Fruit fly (Drosophila melanogaster) whole organism, embryonic: ENCODE measurements around the gene sit.

Experiments used
- Atf3 ChIP-seq: fragments of 200-800 bp; sonication (Bioruptor generic); optimal IDR thresholded peaks from 3 replicates; lab custom pipeline; 2016; ENCODE audit warnings: missing biosample characterization, missing genetic modification characterization
- CG10543 ChIP-seq: fragments of 200-800 bp; sonication (Bioruptor generic); optimal IDR thresholded peaks from 3 replicates; lab custom pipeline; 2017; ENCODE audit warnings: missing biosample characterization, mild to moderate bottlenecking, missing genetic modification characterization, moderate library complexity
- CG10654 ChIP-seq: fragments of 200-800 bp; sonication (Bioruptor generic); optimal IDR thresholded peaks from 2 replicates; lab custom pipeline; 2016; ENCODE audit warnings: missing biosample characterization, missing genetic modification characterization
- CG11093 ChIP-seq: fragments of 200-800 bp; sonication (Bioruptor generic); IDR thresholded peaks from 3 replicates; pipeline ENCODE4 v1.3.6; 2022; ENCODE audit warnings: missing biosample characterization, missing genetic modification characterization
- CG14050 ChIP-seq: fragments of 200-800 bp; sonication (Bioruptor generic); IDR thresholded peaks from 3 replicates; pipeline ENCODE4 v1.3.6; 2022; ENCODE audit warnings: missing biosample characterization, missing genetic modification characterization
- CG15601 ChIP-seq: fragments of 200-800 bp; sonication (Bioruptor generic); optimal IDR thresholded peaks from 3 replicates; lab custom pipeline; 2019; ENCODE audit warnings: missing biosample characterization, mild to moderate bottlenecking, missing genetic modification characterization, moderate library complexity
- CG1647 ChIP-seq: fragments of 200-800 bp; sonication (Bioruptor generic); optimal IDR thresholded peaks from 3 replicates; lab custom pipeline; 2016; ENCODE audit warnings: missing biosample characterization, missing genetic modification characterization
- CG16863 ChIP-seq: fragments of 200-800 bp; sonication (Bioruptor generic); optimal IDR thresholded peaks from 3 replicates; lab custom pipeline; 2016; ENCODE audit warnings: missing biosample characterization, missing genetic modification characterization
- CG17802 ChIP-seq: fragments of 200-800 bp; sonication (Bioruptor generic); optimal IDR thresholded peaks from 2 replicates; lab custom pipeline; 2018; ENCODE audit warnings: missing biosample characterization, mild to moderate bottlenecking, missing genetic modification characterization, moderate library complexity
- CG18599 ChIP-seq: fragments of 200-800 bp; sonication (Bioruptor generic); optimal IDR thresholded peaks from 3 replicates; lab custom pipeline; 2017; ENCODE audit warnings: missing biosample characterization, missing genetic modification characterization, mild to moderate bottlenecking, moderate library complexity, missing genetic modification reagents
- CG2678 ChIP-seq: fragments of 200-800 bp; sonication (Bioruptor generic); optimal IDR thresholded peaks from 3 replicates; lab custom pipeline; 2019; ENCODE audit warnings: missing biosample characterization, mild to moderate bottlenecking, missing genetic modification characterization, moderate library complexity
- CG31224 ChIP-seq: fragments of 200-800 bp; sonication (Bioruptor generic); IDR thresholded peaks from 2 replicates; pipeline ENCODE4 v1.3.6; 2022; ENCODE audit warnings: missing biosample characterization, missing genetic modification characterization
- CG42726 ChIP-seq: fragments of 200-800 bp; sonication (Bioruptor generic); IDR thresholded peaks from 2 replicates; pipeline ENCODE4 v1.3.6; 2022; ENCODE audit warnings: missing biosample characterization, missing genetic modification characterization; ENCODE audit not compliant: partially characterized antibody
- CG4282 ChIP-seq: fragments of 200-800 bp; sonication (Bioruptor generic); optimal IDR thresholded peaks from 2 replicates; lab custom pipeline; 2016; ENCODE audit warnings: missing biosample characterization, missing genetic modification characterization
- CG4328 ChIP-seq: fragments of 200-800 bp; sonication (Bioruptor generic); optimal IDR thresholded peaks from 3 replicates; lab custom pipeline; 2017; ENCODE audit warnings: missing biosample characterization, missing genetic modification reagents, missing genetic modification characterization
- CG4424 ChIP-seq: fragments of 200-800 bp; sonication (Bioruptor generic); optimal IDR thresholded peaks from 3 replicates; lab custom pipeline; 2016; ENCODE audit warnings: missing biosample characterization, missing genetic modification characterization
- CG6689 ChIP-seq: fragments of 200-800 bp; sonication (Bioruptor generic); IDR thresholded peaks from 2 replicates; pipeline ENCODE4 v1.3.6; 2022; ENCODE audit warnings: missing biosample characterization, missing genetic modification characterization
- CG7357 ChIP-seq: fragments of 200-800 bp; sonication (Bioruptor generic); IDR thresholded peaks from 3 replicates; pipeline ENCODE4 v1.3.6; 2022; ENCODE audit warnings: missing biosample characterization, missing genetic modification characterization
- CG8089 ChIP-seq: fragments of 200-800 bp; sonication (Bioruptor generic); optimal IDR thresholded peaks from 3 replicates; lab custom pipeline; 2016; ENCODE audit warnings: missing biosample characterization, missing genetic modification characterization
- CG8290 ChIP-seq, 3 experiments: fragments of 200-800 bp; sonication (Bioruptor generic); optimal IDR thresholded peaks; 2 replicates each; lab custom pipeline; 2016 to 2019; ENCODE audit warnings: missing biosample characterization in 3 of 3, missing genetic modification characterization in 3 of 3, mild to moderate bottlenecking in 2 of 3, moderate library complexity in 1 of 3
- CG9437 ChIP-seq: fragments of 200-800 bp; sonication (Bioruptor generic); optimal IDR thresholded peaks from 2 replicates; lab custom pipeline; 2018; ENCODE audit warnings: missing biosample characterization, mild to moderate bottlenecking, missing genetic modification characterization
- CG9727 ChIP-seq: fragments of 200-800 bp; sonication (Bioruptor generic); optimal IDR thresholded peaks from 3 replicates; lab custom pipeline; 2017; ENCODE audit warnings: missing biosample characterization, mild to moderate bottlenecking, missing genetic modification characterization
- CG9797 ChIP-seq: fragments of 200-800 bp; sonication (Bioruptor generic); optimal IDR thresholded peaks from 3 replicates; lab custom pipeline; 2018; ENCODE audit warnings: missing biosample characterization, mild to moderate bottlenecking, missing genetic modification characterization
- Doc2 ChIP-seq: fragments of 200-800 bp; sonication (Bioruptor generic); IDR thresholded peaks from 2 replicates; pipeline ENCODE4 v1.3.6; 2022; ENCODE audit warnings: missing biosample characterization, missing genetic modification characterization
- ERR ChIP-seq: fragments of 200-800 bp; sonication (Bioruptor generic); optimal IDR thresholded peaks from 2 replicates; lab custom pipeline; 2016; ENCODE audit warnings: missing biosample characterization, missing genetic modification characterization
- Eip74EF ChIP-seq, 2 experiments: fragments of 200-800 bp in 1 of 2; fragments of >200 bp in 1 of 2; sonication (Bioruptor generic) in 1 of 2; optimal IDR thresholded peaks; 2 replicates each; lab custom pipeline; 2017 to 2019; ENCODE audit warnings: missing biosample characterization in 2 of 2, missing genetic modification characterization in 2 of 2, mild to moderate bottlenecking in 1 of 2, moderate library complexity in 1 of 2
- Ets65A ChIP-seq: fragments of 200-800 bp; sonication (Bioruptor generic); peaks from one replicate; lab custom pipeline; 2016; ENCODE audit warnings: missing biosample characterization, missing genetic modification characterization
- Fer1 ChIP-seq: fragments of 200-800 bp; sonication (Bioruptor generic); optimal IDR thresholded peaks from 2 replicates; lab custom pipeline; 2017; ENCODE audit warnings: missing biosample characterization, mild to moderate bottlenecking, missing genetic modification characterization
- HHEX ChIP-seq: fragments of 200-800 bp; sonication (Bioruptor generic); optimal IDR thresholded peaks from 3 replicates; lab custom pipeline; 2017; ENCODE audit warnings: missing biosample characterization, mild to moderate bottlenecking, missing genetic modification characterization, missing genetic modification reagents
- Kr ChIP-seq: fragments of 200-800 bp; sonication (Bioruptor generic); optimal IDR thresholded peaks from 2 replicates; lab custom pipeline; 2017; ENCODE audit warnings: missing biosample characterization, mild to moderate bottlenecking, missing genetic modification characterization
- MBD-R2 ChIP-seq: fragments of 200-800 bp; sonication (Bioruptor generic); IDR thresholded peaks from 2 replicates; pipeline ENCODE4 v1.3.6; 2022; ENCODE audit warnings: missing biosample characterization, missing genetic modification characterization
- Taf1 ChIP-seq: fragments of 200-800 bp; sonication (Bioruptor generic); IDR thresholded peaks from 2 replicates; pipeline ENCODE4 v1.3.6; 2022; ENCODE audit warnings: missing biosample characterization, missing genetic modification characterization
- Xrp1 ChIP-seq: fragments of 200-800 bp; sonication (Bioruptor generic); IDR thresholded peaks from 2 replicates; pipeline ENCODE4 v1.3.6; 2022; ENCODE audit warnings: missing biosample characterization, missing genetic modification characterization
- cg ChIP-seq: fragments of 200-800 bp; sonication (Bioruptor generic); optimal IDR thresholded peaks from 3 replicates; lab custom pipeline; 2019; ENCODE audit warnings: missing biosample characterization, mild to moderate bottlenecking, missing genetic modification characterization, moderate library complexity
- chif ChIP-seq, 2 experiments: fragments of 200-800 bp; sonication (Bioruptor generic); optimal IDR thresholded peaks; 3 replicates each; lab custom pipeline; 2016; ENCODE audit warnings: missing biosample characterization in 2 of 2, missing genetic modification characterization in 2 of 2
- dan ChIP-seq: fragments of 200-800 bp; sonication (Bioruptor generic); IDR thresholded peaks from 2 replicates; pipeline ENCODE4 v1.3.6; 2022; ENCODE audit warnings: missing biosample characterization, missing genetic modification characterization
- gcm ChIP-seq: fragments of 200-800 bp; sonication (Bioruptor generic); optimal IDR thresholded peaks from 2 replicates; lab custom pipeline; 2019; ENCODE audit warnings: missing biosample characterization, mild to moderate bottlenecking, missing genetic modification characterization, moderate library complexity
- jigr1 ChIP-seq: fragments of 200-800 bp; sonication (Bioruptor generic); IDR thresholded peaks from 3 replicates; pipeline ENCODE4 v1.3.6; 2022; ENCODE audit warnings: missing biosample characterization, missing genetic modification characterization
- lov ChIP-seq, 2 experiments: fragments of 200-800 bp in 1 of 2; fragments of >200 bp in 1 of 2; sonication (Bioruptor generic) in 1 of 2; IDR thresholded peaks in 1 of 2; optimal IDR thresholded peaks in 1 of 2; 2 replicates in 1 of 2; 3 replicates in 1 of 2; pipeline versions ENCODE4 v1.3.6 to Lab custom; 2017 to 2022; ENCODE audit warnings: missing biosample characterization in 1 of 2, missing genetic modification characterization in 1 of 2
- nau ChIP-seq: fragments of 200-800 bp; sonication (Bioruptor generic); optimal IDR thresholded peaks from 3 replicates; lab custom pipeline; 2017; ENCODE audit warnings: missing biosample characterization, mild to moderate bottlenecking, missing genetic modification characterization, missing genetic modification reagents
- phol ChIP-seq: fragments of 200-800 bp; sonication (Bioruptor generic); optimal IDR thresholded peaks from 3 replicates; lab custom pipeline; 2018; ENCODE audit warnings: missing biosample characterization, mild to moderate bottlenecking, missing genetic modification characterization, moderate library complexity
- row ChIP-seq: fragments of 200-800 bp; sonication (Bioruptor generic); IDR thresholded peaks from 3 replicates; pipeline ENCODE4 v1.3.6; 2022; ENCODE audit warnings: missing biosample characterization, missing genetic modification characterization
- sd ChIP-seq: fragments of 200-800 bp; sonication (Bioruptor generic); optimal IDR thresholded peaks from 3 replicates; lab custom pipeline; 2018; ENCODE audit warnings: missing biosample characterization, mild to moderate bottlenecking, missing genetic modification characterization, moderate library complexity
- sens-2 ChIP-seq: fragments of 200-800 bp; sonication (Bioruptor generic); IDR thresholded peaks from 2 replicates; pipeline ENCODE4 v1.3.6; 2022; ENCODE audit warnings: missing biosample characterization, missing genetic modification characterization
- slp2 ChIP-seq: fragments of 200-800 bp; sonication (Bioruptor generic); optimal IDR thresholded peaks from 2 replicates; lab custom pipeline; 2016; ENCODE audit warnings: missing biosample characterization, missing genetic modification characterization
- sob ChIP-seq: fragments of 200-800 bp; sonication (Bioruptor generic); IDR thresholded peaks from 2 replicates; pipeline ENCODE4 v1.3.6; 2022; ENCODE audit warnings: missing biosample characterization, missing genetic modification characterization
- stc ChIP-seq: fragments of 200-800 bp; sonication (Bioruptor generic); IDR thresholded peaks from 2 replicates; pipeline ENCODE4 v1.3.6; 2022; ENCODE audit warnings: missing biosample characterization, missing genetic modification characterization
- tna ChIP-seq: fragments of 200-800 bp; sonication (Bioruptor generic); IDR thresholded peaks from 2 replicates; pipeline ENCODE4 v1.3.6; 2022; ENCODE audit warnings: missing biosample characterization, missing genetic modification characterization; ENCODE audit not compliant: partially characterized antibody
- zfh2 ChIP-seq: fragments of 200-800 bp; sonication (Bioruptor generic); optimal IDR thresholded peaks from 2 replicates; lab custom pipeline; 2016; ENCODE audit warnings: missing biosample characterization, missing genetic modification characterization

sit gene

DNA sequence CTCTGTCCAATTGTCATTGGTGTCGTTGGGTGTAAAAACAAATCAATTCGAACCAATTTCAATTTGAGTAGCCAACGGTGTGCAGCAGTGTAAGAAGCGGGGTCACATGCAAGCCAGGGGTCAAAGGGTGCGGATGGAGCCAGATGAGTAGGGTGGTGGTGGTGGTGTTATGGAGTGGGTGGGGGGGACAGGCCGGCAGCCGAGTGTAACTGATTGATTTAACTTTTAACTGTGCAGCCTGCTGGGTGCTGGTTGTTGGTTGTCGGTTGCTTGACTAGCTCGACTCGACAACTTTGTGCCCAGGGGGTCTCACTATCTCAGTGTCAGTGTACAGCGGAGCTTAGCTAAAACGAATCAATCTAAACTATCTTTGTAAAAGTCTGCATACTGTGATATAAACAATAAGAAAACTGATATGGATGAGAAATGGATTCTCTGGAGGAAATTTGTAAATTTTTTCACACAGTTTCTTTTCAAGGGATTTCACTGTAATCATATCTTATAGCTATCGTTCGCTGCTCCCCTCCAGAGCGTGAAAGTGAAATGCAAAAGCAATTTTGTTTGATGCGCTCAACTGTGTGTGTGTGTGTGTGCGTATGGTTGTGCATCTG, 35.1 kb upstream of the sit start (continued):
- no peak for TF ChIP-seq dan (GFP tag; lab: Robert Waterston, UW)
- peak; percentile 56 to 76 for TF ChIP-seq chif (GFP tag; optimal IDR thresholded peaks at IDR 0.05; lab: Kevin White, UChicago)
- peak; percentile 70 for TF ChIP-seq CG16863 (GFP tag; lab: Kevin White, UChicago)
- peak; percentile 69 for TF ChIP-seq sens-2
- TF ChIP-seq row (GFP tag; lab: Robert Waterston, UW): peak; percentile 82
- TF ChIP-seq Eip74EF (GFP tag; optimal IDR thresholded peaks at IDR 0.05; lab: Kevin White, UChicago): no peak
- peak; percentile 0 for TF ChIP-seq ERR (GFP tag; lab: Kevin White, UChicago)
- TF ChIP-seq CG15601 (tag; lab: Kevin White, UChicago): no peak
- no peak for TF ChIP-seq CG9437 (GFP tag; lab: Kevin White, UChicago)
- peak; percentile 77 for TF ChIP-seq phol (tag; lab: Kevin White, UChicago)
- TF ChIP-seq Taf1 (GFP tag; lab: Robert Waterston, UW): 0 out of 2 replicates have a peak, but pooled peaks have one; percentile 16
- TF ChIP-seq CG8290 (GFP tag; optimal IDR thresholded peaks at IDR 0.05; lab: Kevin White, UChicago): no peak
- no peak for TF ChIP-seq CG8290 (tag; optimal IDR thresholded peaks at IDR 0.05; lab: Kevin White, UChicago)
- peak; percentile 29 for TF ChIP-seq Atf3
- peak; percentile 34; the same call in 1 of the 3 replicates for TF ChIP-seq CG7357 (GFP tag; lab: Robert Waterston, UW)
- TF ChIP-seq sob (GFP tag; lab: Robert Waterston, UW): peak; percentile 70
- TF ChIP-seq slp2 (GFP tag; lab: Kevin White, UChicago): peak; percentile 63
- no peak for TF ChIP-seq tna (GFP tag; lab: Robert Waterston, UW)
- TF ChIP-seq CG11093: peak; percentile 72; the same call in 2 of the 3 replicates
- no peak for TF ChIP-seq CG10543 (GFP tag; lab: Kevin White, UChicago)
- TF ChIP-seq CG4328 (GFP tag; lab: Kevin White, UChicago): no peak
- TF ChIP-seq CG4424: no peak
- TF ChIP-seq CG14050: peak; percentile 57; the same call in 2 of the 3 replicates
- TF ChIP-seq HHEX: peak; percentile 57
- peak; percentile 79 for TF ChIP-seq CG2678
- peak; percentile 41; the same call in 1 of the 2 replicates for TF ChIP-seq CG31224 (GFP tag; lab: Robert Waterston, UW)
- peak; percentile 34 for TF ChIP-seq CG17802
- TF ChIP-seq CG18599: peak; percentile 71
- no peak for TF ChIP-seq CG4282 (GFP tag; lab: Kevin White, UChicago)
- TF ChIP-seq Fer1 (GFP tag; lab: Kevin White, UChicago): peak; percentile 46
- TF ChIP-seq jigr1 (GFP tag; lab: Robert Waterston, UW): peak; percentile 60; the same call in 2 of the 3 replicates
- peak; percentile 85 for TF ChIP-seq Ets65A
- no peak for TF ChIP-seq gcm (GFP tag; lab: Kevin White, UChicago)
- peak; percentile 26 for TF ChIP-seq cg (GFP tag; lab: Kevin White, UChicago)
- no peak for TF ChIP-seq CG1647 (GFP tag; lab: Kevin White, UChicago)
- TF ChIP-seq CG6689 (GFP tag; lab: Robert Waterston, UW): peak; percentile 77
- no peak for TF ChIP-seq zfh2
- TF ChIP-seq CG10654: no peak
- no peak for TF ChIP-seq nau (GFP tag; lab: Kevin White, UChicago)
- no peak; the same call in 1 of the 2 replicates for TF ChIP-seq MBD-R2 (GFP tag; lab: Robert Waterston, UW)
- peak; percentile 88 for TF ChIP-seq Xrp1 (GFP tag; lab: Robert Waterston, UW)
- TF ChIP-seq Doc2 (GFP tag; lab: Robert Waterston, UW): peak; percentile 46; the same call in 1 of the 2 replicates
- peak; percentile 11 for TF ChIP-seq sd (tag; lab: Kevin White, UChicago)
- TF ChIP-seq lov (optimal IDR thresholded peaks at IDR 0.05; lab: Kevin White, UChicago): no peak
- peak; percentile 81 for TF ChIP-seq lov (GFP tag; IDR thresholded peaks at IDR 0.05; lab: Robert Waterston, UW)
- TF ChIP-seq CG8089: no peak
- TF ChIP-seq Kr: no peak
- TF ChIP-seq stc (GFP tag; lab: Robert Waterston, UW): peak; percentile 82
- TF ChIP-seq CG9797 (GFP tag; lab: Kevin White, UChicago): no peak
- TF ChIP-seq CG9727 (GFP tag; lab: Kevin White, UChicago): peak; percentile 35
- TF ChIP-seq CG42726 (GFP tag; lab: Robert Waterston, UW): no peak
